Worm (Caenorhabditis elegans) whole organism, mixed stage, embryonic: ENCODE results near the gene Y50D4A.6.
A peak's percentile ranks its signal among the peaks of the same experiment; 100 is the strongest.

ENCODE experiments used
- M03D4.4 ChIP-seq: sonication (generic microtip); optimal IDR thresholded peaks from 2 replicates; lab custom pipeline; 2017; ENCODE audit warnings: mild to moderate bottlenecking, missing genetic modification characterization, missing compliant biosample characterization
- bed-3 ChIP-seq: fragments of 200-800 bp; sonication (Bioruptor generic); optimal IDR thresholded peaks from 3 replicates; lab custom pipeline; 2018; ENCODE audit warnings: mild to moderate bottlenecking, missing genetic modification characterization, moderate library complexity, missing compliant biosample characterization
- blmp-1 ChIP-seq: fragments of 150-350 bp; optimal IDR thresholded peaks from 2 replicates; lab custom pipeline; 2014; ENCODE audit warnings: missing biosample characterization, missing genetic modification characterization
- ceh-39 ChIP-seq: fragments of 150-350 bp; optimal IDR thresholded peaks from 2 replicates; lab custom pipeline; 2014; ENCODE audit warnings: missing biosample characterization, missing genetic modification characterization
- ceh-43 ChIP-seq: fragments of 200-800 bp; sonication (Bioruptor generic); optimal IDR thresholded peaks from 2 replicates; lab custom pipeline; 2018; ENCODE audit warnings: mild to moderate bottlenecking, missing genetic modification characterization, moderate library complexity, missing compliant biosample characterization
- ceh-83 ChIP-seq: fragments of 200-800 bp; sonication (Bioruptor generic); optimal IDR thresholded peaks from 2 replicates; lab custom pipeline; 2018; ENCODE audit warnings: mild to moderate bottlenecking, missing genetic modification characterization, missing compliant biosample characterization
- ces-1 ChIP-seq: fragments of 150-350 bp; optimal IDR thresholded peaks from 2 replicates; lab custom pipeline; 2014; ENCODE audit warnings: missing biosample characterization, missing genetic modification reagents, missing genetic modification characterization
- cnd-1 ChIP-seq: fragments of 200-800 bp; sonication (Bioruptor generic); optimal IDR thresholded peaks from 2 replicates; lab custom pipeline; 2018; ENCODE audit warnings: mild to moderate bottlenecking, missing genetic modification characterization, missing compliant biosample characterization
- elt-3 ChIP-seq: fragments of 150-350 bp; optimal IDR thresholded peaks from 2 replicates; lab custom pipeline; 2014; ENCODE audit warnings: missing biosample characterization, missing genetic modification characterization
- flh-1 ChIP-seq: fragments of 200-800 bp; sonication (Bioruptor generic); optimal IDR thresholded peaks from 2 replicates; lab custom pipeline; 2018; ENCODE audit warnings: mild to moderate bottlenecking, missing genetic modification characterization, moderate library complexity, missing compliant biosample characterization
- hlh-1 ChIP-seq: fragments of 150-350 bp; optimal IDR thresholded peaks from 2 replicates; lab custom pipeline; 2014; ENCODE audit warnings: missing biosample characterization, missing genetic modification reagents, missing genetic modification characterization
- lin-32 ChIP-seq: fragments of 200-800 bp; sonication (Bioruptor generic); optimal IDR thresholded peaks from 2 replicates; lab custom pipeline; 2018; ENCODE audit warnings: mild to moderate bottlenecking, missing genetic modification characterization, missing compliant biosample characterization
- lsy-2 ChIP-seq: fragments of 150-350 bp; optimal IDR thresholded peaks from 2 replicates; lab custom pipeline; 2014; ENCODE audit warnings: missing biosample characterization, missing genetic modification characterization
- mab-5 ChIP-seq: fragments of 150-350 bp; optimal IDR thresholded peaks from 2 replicates; lab custom pipeline; 2014; ENCODE audit warnings: missing biosample characterization, missing genetic modification characterization
- mep-1 ChIP-seq: fragments of 150-350 bp; optimal IDR thresholded peaks from 2 replicates; lab custom pipeline; 2017; ENCODE audit warnings: missing biosample characterization, missing genetic modification reagents, missing genetic modification characterization, inconsistent platforms
- mls-2 ChIP-seq: sonication (generic microtip); optimal IDR thresholded peaks from 2 replicates; lab custom pipeline; 2016; ENCODE audit warnings: mild to moderate bottlenecking, missing genetic modification characterization, moderate library complexity, missing compliant biosample characterization
- nhr-12 ChIP-seq: fragments of 150-350 bp; optimal IDR thresholded peaks from 2 replicates; lab custom pipeline; 2014; ENCODE audit warnings: missing biosample characterization, missing genetic modification characterization
- nhr-237 ChIP-seq: fragments of 150-350 bp; optimal IDR thresholded peaks from 2 replicates; lab custom pipeline; 2014; ENCODE audit warnings: missing biosample characterization, missing genetic modification characterization
- nhr-28 ChIP-seq: fragments of 150-350 bp; optimal IDR thresholded peaks from 2 replicates; lab custom pipeline; 2014; ENCODE audit warnings: missing biosample characterization, missing genetic modification characterization
- nhr-76 ChIP-seq: sonication (generic microtip); optimal IDR thresholded peaks from 2 replicates; lab custom pipeline; 2017; ENCODE audit warnings: missing biosample characterization, missing genetic modification characterization
- pha-4 ChIP-seq: fragments of 150-350 bp; optimal IDR thresholded peaks from 2 replicates; lab custom pipeline; 2018; ENCODE audit warnings: missing biosample characterization, missing genetic modification reagents, missing genetic modification characterization
- sem-2 ChIP-seq: fragments of 200-800 bp; sonication (Bioruptor generic); optimal IDR thresholded peaks from 2 replicates; lab custom pipeline; 2018; ENCODE audit warnings: mild to moderate bottlenecking, missing genetic modification characterization, missing compliant biosample characterization
- snpc-4 ChIP-seq: fragments of 150-350 bp; optimal IDR thresholded peaks from 2 replicates; lab custom pipeline; 2014; ENCODE audit warnings: missing biosample characterization, missing genetic modification characterization
- sptf-1 ChIP-seq: sonication (generic microtip); optimal IDR thresholded peaks from 2 replicates; lab custom pipeline; 2017; ENCODE audit warnings: mild to moderate bottlenecking, missing genetic modification characterization, moderate library complexity, missing compliant biosample characterization
- tbx-8 ChIP-seq: fragments of 200-800 bp; sonication (Bioruptor generic); optimal IDR thresholded peaks from 2 replicates; lab custom pipeline; 2018; ENCODE audit warnings: mild to moderate bottlenecking, missing genetic modification characterization, moderate library complexity, missing compliant biosample characterization
- unc-120 ChIP-seq: sonication (generic microtip); optimal IDR thresholded peaks from 2 replicates; lab custom pipeline; 2017; ENCODE audit warnings: missing genetic modification characterization, missing compliant biosample characterization; ENCODE audit not compliant: poor library complexity, severe bottlenecking
- unc-39 ChIP-seq: fragments of 150-350 bp; optimal IDR thresholded peaks from 2 replicates; lab custom pipeline; 2014; ENCODE audit warnings: missing biosample characterization, missing genetic modification characterization
- unc-62 ChIP-seq: fragments of 150-350 bp; optimal IDR thresholded peaks from 2 replicates; lab custom pipeline; 2014; ENCODE audit warnings: missing biosample characterization, missing genetic modification reagents, missing genetic modification characterization
- zip-8 ChIP-seq: fragments of 150-350 bp; optimal IDR thresholded peaks from 2 replicates; lab custom pipeline; 2014; ENCODE audit warnings: missing biosample characterization, missing genetic modification characterization
- ztf-11 ChIP-seq: fragments of 150-350 bp; optimal IDR thresholded peaks from 2 replicates; lab custom pipeline; 2014; ENCODE audit warnings: missing biosample characterization, missing genetic modification characterization

The Y50D4A.6 gene

ce11 chrV:1226239-1226638 lies 27.2 kb upstream of the Y50D4A.6 start:
- no peak for TF ChIP-seq elt-3 (tag; lab: Kevin White, UChicago)
- TF ChIP-seq ceh-39 (tag; lab: Kevin White, UChicago), result no peak
- TF ChIP-seq hlh-1 (tag; lab: Kevin White, UChicago), result no peak
- TF ChIP-seq lin-32 (GFP tag; lab: Kevin White, UChicago), result no peak
- TF ChIP-seq blmp-1, result no peak
- TF ChIP-seq zip-8 (tag; lab: Kevin White, UChicago), result no peak
- TF ChIP-seq ztf-11 (tag; lab: Kevin White, UChicago), result no peak
- no peak for TF ChIP-seq snpc-4 (tag; lab: Kevin White, UChicago)
- TF ChIP-seq M03D4.4 (tag; lab: Kevin White, UChicago), result no peak
- no peak for TF ChIP-seq flh-1 (GFP tag; lab: Kevin White, UChicago)
- no peak for TF ChIP-seq nhr-12
- no peak for TF ChIP-seq mab-5 (tag; lab: Kevin White, UChicago)
- TF ChIP-seq tbx-8 (GFP tag; lab: Kevin White, UChicago), result no peak
- no peak for TF ChIP-seq nhr-76 (tag; lab: Kevin White, UChicago)
- no peak for TF ChIP-seq mls-2 (tag; lab: Kevin White, UChicago)

DNA sequence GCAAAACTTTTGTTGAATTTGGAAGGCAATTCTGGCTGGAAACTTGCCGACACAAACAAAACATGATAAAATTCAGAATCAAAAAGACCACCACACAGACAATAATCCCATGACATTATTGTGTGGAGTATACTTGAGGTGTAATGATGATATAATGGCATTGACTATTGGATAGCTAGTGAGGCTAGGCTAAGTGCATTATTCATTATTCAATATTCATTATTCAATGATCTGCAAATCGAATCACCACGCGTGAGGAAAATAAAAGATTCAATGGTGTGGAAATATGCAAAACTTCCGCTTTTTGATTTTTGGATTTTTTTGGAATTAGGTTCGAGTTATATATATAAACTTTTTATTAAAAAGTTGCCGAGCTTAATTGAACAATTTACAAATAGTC lies 24.5 kb upstream of the Y50D4A.6 start:
- TF ChIP-seq snpc-4 (tag; lab: Kevin White, UChicago) (no peak), unc-62 (GFP tag; lab: Kevin White, UChicago) (no peak), ces-1 (peak; percentile 98)

DNA sequence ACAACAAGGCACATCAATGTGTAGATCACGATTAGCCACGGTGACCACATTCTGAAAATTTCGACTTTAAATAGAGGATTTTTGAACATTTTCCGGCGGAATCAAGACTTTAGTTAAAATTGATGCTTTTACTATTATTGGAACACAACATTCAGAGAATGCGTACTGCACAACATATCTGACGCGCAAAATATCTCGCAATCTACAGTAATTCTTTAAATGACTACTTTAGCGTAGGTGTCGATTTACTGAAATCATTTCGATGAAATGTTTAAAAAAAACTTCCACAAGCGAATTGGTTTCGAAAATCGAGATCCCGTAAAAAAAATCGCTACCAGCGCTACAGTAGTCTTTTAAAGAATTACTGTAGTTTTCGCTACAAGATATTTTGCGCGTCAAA lies 21.4 kb upstream of the Y50D4A.6 start, which contains the start of gene Y50D4A.10:
Gene Y50D4A.10, minus strand, starts transcription at position 57 of the 400 bp plus-strand sequence.
- peak; percentile 84 for TF ChIP-seq zip-8 (tag; lab: Kevin White, UChicago)
- TF ChIP-seq mls-2 (tag; lab: Kevin White, UChicago), result no peak

DNA sequence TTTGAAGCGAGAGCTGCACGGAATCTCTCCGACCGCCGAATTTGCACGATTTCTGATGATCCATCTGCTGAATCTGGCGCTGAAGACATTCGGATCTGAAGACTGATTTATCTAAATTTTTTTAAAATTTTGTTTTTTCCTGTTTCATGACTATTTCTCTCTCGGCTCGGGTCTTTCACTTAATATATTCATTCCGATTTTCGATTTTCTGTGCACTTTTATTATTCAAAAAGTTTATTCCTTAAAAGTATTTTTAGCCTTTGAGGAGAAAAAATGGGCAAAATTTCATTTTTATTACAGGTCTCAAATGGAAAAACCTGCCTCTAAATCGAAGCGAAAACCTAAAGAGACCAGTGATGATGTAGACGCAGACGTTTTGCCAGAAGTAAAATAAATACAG lies 8.5 kb upstream of the Y50D4A.6 start, which contains the start of gene Y50D4A.1:
Gene Y50D4A.1, plus strand, starts transcription at position 301 of the 400 bp plus-strand sequence.
- TF ChIP-seq unc-120 (tag; lab: Kevin White, UChicago) (no peak), nhr-28 (tag; lab: Kevin White, UChicago) (no peak), cnd-1 (tag; lab: Kevin White, UChicago) (no peak), bed-3 (no peak), nhr-76 (tag; lab: Kevin White, UChicago) (no peak), ces-1 (no peak), unc-62 (GFP tag; lab: Kevin White, UChicago) (no peak), lsy-2 (tag; lab: Kevin White, UChicago) (no peak), ztf-11 (tag; lab: Kevin White, UChicago) (no peak), mep-1 (tag; lab: Kevin White, UChicago) (no peak), ceh-39 (tag; lab: Kevin White, UChicago) (no peak), sptf-1 (tag; lab: Kevin White, UChicago) (no peak)

DNA sequence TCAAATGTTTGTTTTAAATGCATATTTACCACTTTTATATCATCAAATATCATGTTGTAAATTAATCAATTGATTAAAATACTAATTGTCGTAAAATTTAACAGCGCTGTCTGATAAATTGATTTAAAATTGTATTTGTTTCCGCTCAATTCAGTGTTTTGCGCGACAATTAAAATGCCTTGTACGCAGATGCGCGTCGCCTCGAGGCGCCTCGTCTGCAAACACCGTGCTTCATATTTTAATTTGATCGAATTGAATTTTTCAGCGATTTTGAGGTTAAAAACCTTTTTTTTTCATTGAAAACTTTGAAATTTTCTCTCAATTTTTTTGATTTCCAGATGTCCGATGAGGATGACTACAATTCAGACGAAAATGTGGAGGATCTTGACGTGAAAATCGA lies 7.9 kb upstream of the Y50D4A.6 start, which contains the start of gene Y50D4A.5:
Gene Y50D4A.5, plus strand, starts transcription at position 337 of the 400 bp plus-strand sequence.
- no peak for TF ChIP-seq sem-2 (GFP tag; lab: Kevin White, UChicago)
- TF ChIP-seq hlh-1 (tag; lab: Kevin White, UChicago), result no peak
- TF ChIP-seq unc-39 (tag; lab: Kevin White, UChicago), result no peak
- peak; percentile 11 for TF ChIP-seq mls-2 (tag; lab: Kevin White, UChicago)
- no peak for TF ChIP-seq pha-4 (tag; lab: Kevin White, UChicago)
- TF ChIP-seq nhr-28 (tag; lab: Kevin White, UChicago), result no peak
- TF ChIP-seq ces-1, result peak; percentile 64
- no peak for TF ChIP-seq ceh-83 (GFP tag; lab: Kevin White, UChicago)
- TF ChIP-seq nhr-76 (tag; lab: Kevin White, UChicago), result no peak
- no peak for TF ChIP-seq elt-3 (tag; lab: Kevin White, UChicago)

DNA sequence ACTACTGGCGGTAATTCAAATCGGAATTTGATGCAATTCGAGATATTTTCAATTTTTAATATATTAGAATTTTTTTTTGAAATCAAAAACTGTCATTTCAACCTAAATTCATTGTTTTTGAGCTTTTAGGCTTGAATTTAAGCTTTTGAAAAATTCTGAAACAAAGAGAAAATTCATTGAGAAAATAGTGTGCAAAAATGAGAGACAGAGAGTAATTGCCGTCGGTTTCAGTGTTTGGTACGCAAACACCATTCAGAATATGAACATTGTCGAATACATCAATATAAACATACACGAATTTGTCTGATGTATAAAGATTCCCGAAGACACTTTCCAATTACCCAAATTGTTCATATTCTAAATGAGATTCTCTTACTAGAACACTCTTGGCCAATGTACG lies 2.6 kb upstream of the Y50D4A.6 start:
- no peak for TF ChIP-seq nhr-237 (tag; lab: Kevin White, UChicago)
- TF ChIP-seq lin-32 (GFP tag; lab: Kevin White, UChicago), result no peak
- no peak for TF ChIP-seq lsy-2 (tag; lab: Kevin White, UChicago)
- no peak for TF ChIP-seq blmp-1
- TF ChIP-seq pha-4 (tag; lab: Kevin White, UChicago), result no peak
- no peak for TF ChIP-seq unc-120 (tag; lab: Kevin White, UChicago)
- no peak for TF ChIP-seq bed-3
- TF ChIP-seq ceh-43 (GFP tag; lab: Kevin White, UChicago), result no peak
- TF ChIP-seq ztf-11 (tag; lab: Kevin White, UChicago), result no peak
- no peak for TF ChIP-seq unc-62 (GFP tag; lab: Kevin White, UChicago)
- TF ChIP-seq hlh-1 (tag; lab: Kevin White, UChicago), result no peak
